Fruit fly (Drosophila melanogaster): ENCODE data around the gene CG4619.

- no peak for TF ChIP-seq CG10348 (GFP tag; IDR thresholded peaks at IDR 0.05)
- no peak for TF ChIP-seq CG34367 (tag; optimal IDR thresholded peaks at IDR 0.05)
- no peak for TF ChIP-seq CG12605 (GFP tag; IDR thresholded peaks at IDR 0.05)
- TF ChIP-seq Snoo (tag; optimal IDR thresholded peaks at IDR 0.05) = no peak
- TF ChIP-seq D1 (tag; optimal IDR thresholded peaks at IDR 0.05) = no peak
- TF ChIP-seq Pif1B (GFP tag; optimal IDR thresholded peaks at IDR 0.05) = no peak
Observed at dm6 chr2L:9894193-9894592, 44.5 kb upstream of the CG4619 start.

Measured in whole organism, pupa.